Fruit fly (Drosophila melanogaster) whole organism, larva: ENCODE measurements around the gene CG45061.

Experiments
- noc ChIP-seq: fragments of 200-800 bp; sonication (Bioruptor generic); optimal IDR thresholded peaks from 3 replicates; lab custom pipeline; 2019; ENCODE audit warnings: missing biosample characterization, mild to moderate bottlenecking, missing genetic modification characterization, moderate library complexity

CG45061 gene

DNA sequence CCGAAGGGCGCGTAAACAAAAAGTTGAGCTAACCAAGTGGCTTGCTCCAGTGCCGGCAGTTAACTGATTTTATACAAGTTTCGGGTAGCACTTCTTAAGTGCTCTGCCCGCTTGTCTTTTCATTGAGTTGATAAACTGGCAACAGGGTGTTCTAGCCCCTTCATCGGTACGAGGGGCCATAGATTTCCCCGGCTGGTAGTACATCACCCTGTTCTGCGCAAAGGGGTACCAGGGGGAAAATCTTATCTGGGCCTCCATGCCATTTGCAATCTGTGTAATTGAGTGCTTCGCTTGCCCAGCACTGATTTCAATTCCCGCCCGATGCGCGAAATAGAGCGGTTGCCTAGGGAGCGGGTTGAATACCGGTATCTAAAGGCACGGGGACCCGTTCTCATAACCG lies at the start of gene CG45061:
Gene CG45061, minus strand, starts transcription at position 71 of the 400 bp plus-strand sequence.
- TF ChIP-seq noc: no peak

DNA sequence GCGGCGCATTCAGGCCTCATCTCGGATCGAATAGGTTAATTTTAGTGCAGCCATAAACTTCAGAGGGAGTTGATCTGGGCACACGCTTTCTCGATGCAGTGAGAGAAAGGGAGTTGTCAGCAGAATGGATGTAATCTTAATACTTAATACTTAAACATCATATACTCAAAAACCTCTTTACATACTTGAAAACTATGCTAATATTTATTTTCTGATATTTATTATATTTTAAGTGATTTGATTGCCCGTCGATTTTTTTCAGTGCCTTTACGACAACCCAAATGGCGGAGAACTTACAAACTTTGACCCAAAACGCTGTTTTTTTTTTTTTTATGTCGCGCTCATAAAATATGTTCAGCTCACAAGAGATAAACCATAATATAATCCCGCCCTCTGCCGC lies 40.2 kb upstream of the CG45061 start:
- TF ChIP-seq noc: no peak

DNA sequence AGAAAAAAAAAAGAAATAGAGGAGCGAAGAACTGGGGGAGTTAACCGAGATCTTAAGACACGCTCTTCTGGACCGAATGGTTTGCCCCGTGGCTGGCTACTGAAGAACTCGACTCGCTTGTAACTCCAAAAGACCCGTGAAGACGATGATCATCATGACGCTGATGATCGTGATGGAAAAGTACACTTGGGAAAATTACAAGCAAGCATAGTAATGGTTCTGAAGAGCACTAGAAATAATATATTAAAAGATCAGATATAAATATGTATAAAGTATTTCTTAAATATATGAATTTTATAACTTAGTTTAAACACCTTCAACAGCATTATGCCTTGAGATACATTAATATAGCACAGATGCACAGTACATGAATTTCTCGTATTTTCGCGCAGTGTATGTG lies 39.5 kb upstream of the CG45061 start, which contains the start of gene CG1986:
Gene CG1986, minus strand, starts transcription at position 101 of the 400 bp plus-strand sequence.
- no peak for TF ChIP-seq noc

DNA sequence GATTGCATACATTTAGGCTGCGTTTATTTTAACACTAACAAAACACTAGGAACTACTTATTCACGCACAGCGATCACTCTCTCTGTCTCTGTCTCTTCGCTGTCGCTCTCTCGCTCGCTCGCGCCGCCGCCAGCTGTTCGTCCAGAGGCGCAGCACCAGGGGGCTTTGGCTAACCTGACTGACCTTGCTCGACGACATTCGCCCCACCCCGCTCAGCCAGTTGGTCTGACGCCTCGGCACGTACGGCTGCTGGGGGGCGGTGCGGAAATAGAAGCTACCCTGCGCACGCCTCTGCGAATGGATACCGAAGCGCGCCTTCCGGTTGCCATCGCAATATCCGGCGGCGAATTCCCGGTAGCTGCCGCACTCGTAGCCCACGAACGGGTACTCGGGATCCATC lies 37.9 kb upstream of the CG45061 start:
- TF ChIP-seq noc: no peak

DNA sequence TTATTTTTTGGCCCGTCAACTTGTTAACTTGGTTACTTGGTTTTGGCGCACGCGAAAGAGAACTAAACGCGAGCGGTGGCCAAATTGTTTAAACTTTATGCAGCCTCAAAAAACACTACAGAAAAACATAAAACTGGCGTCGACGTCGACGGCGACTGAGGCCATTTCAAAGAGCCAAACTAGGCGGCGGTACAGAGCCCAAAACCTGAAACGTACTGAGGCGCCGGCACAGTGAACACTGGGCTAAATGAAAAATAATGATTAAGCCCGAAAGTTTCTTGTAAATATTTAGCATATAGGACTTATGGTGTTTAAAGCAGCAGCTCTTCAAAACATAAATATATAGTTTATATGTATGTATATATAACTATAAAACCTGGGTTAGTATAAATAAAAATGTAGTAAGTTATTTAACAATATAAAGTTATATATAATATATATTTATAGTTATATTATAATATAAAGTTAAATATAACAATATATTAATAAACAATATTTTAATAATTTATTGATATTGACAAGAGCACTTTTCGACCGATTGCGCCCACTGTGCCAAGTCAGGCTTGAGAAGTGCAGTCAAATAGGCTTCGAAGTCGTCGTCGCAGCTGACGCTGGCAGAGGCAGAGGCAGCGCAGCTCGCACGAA lies 28.2 kb upstream of the CG45061 start, which contains the start of gene CG15249:
Gene CG15249, minus strand, starts transcription at position 51 of the 645 bp plus-strand sequence.
- no peak for TF ChIP-seq noc

DNA sequence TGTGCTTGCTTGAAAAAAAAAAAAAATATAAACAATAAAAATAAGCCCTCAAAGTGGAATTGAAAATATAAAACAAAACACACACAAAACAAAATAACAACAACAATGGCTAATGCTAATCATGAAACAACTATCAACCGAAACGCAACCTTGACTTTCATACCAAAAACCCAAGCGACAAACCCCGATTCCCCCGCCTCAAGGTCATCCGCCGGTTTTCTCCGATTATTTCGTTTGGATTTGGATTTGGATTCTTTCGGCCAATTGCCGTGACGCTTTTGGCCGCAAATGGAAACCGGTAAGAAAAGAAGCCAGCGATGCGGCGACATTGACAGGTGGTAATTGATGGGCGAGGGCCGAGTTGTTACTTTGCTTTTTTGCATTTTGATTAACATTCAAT lies 26.1 kb upstream of the CG45061 start:
- TF ChIP-seq noc: no peak

DNA sequence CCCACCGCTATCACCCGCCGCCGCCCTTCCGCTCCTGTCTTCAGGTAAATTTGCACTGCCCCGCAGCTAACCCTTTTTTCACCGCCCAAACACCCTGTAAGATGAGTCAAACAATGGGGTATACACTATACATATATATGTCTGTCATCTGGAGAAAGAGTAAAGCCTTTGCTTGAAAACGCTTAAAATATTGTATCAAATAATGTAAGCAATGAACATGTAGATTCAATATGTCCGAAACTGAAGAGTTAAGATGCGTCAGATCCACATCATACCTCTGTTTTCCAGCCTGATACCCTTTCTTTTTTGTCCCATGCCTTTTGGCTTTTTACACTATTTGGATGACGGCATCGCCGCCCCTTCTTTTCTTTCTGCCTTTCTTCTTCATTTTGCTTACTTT lies 21.3 kb upstream of the CG45061 start:
- TF ChIP-seq noc: no peak

DNA sequence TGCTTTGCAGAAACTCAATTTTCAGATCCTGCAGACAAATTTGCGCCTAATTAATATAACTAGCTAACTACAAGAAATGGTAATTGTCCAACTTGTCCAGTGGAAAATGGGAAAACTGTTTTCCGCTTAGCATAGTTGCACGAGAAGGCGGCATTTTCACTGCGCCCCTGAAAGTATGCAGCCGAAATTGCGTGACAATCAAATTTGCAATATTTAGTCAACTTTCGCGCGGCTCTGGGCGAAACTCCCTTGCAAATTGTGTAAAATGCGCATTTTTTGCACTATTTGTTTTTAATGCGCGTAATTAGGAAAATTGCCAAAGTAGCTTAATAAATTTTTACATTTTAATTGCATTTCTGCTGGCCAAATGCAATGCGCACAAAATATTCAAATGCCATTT lies 18.2 kb upstream of the CG45061 start:
- TF ChIP-seq noc: no peak

DNA sequence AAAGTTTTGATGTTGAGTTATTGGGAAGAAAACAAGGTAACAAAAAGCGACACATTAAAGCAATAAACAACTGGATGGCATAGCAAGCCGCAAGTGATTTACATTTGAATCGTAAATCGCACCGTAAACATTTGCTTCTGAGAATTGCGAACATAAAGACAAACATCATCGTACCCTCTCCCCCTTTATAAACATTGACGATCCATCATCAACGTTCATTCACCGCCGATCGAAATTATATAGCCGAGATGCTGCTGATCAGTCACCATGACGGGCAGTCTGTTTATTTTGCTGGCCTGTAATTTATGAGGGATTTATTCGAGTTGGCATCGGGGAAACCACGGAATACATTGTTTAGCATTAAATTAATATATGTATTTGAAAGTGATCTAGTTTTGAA lies 13.9 kb upstream of the CG45061 start:
- TF ChIP-seq noc: no peak

DNA sequence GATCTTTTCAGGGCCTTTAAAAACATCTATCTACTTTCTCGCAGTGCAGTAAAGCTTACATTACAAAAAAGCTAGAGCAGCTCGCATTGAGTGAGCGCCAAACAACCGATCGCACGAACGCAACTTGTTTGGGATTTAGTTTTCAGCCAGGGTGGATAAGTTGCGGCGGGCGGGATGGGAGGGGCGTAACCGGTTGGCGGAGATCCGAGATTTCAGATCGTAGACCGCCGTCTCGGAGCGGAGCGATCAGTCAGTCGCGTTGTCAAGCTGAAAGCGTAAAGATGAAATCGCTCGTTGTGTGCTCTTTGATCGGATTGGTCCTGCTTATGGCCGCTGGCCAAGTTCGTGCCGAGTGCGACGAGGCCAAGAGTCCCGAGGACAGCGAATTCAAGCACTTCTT lies 12.7 kb upstream of the CG45061 start, which contains the start of gene CG9691:
Gene CG9691, plus strand, starts transcription at position 222 of the 400 bp plus-strand sequence.
- no peak for TF ChIP-seq noc

DNA sequence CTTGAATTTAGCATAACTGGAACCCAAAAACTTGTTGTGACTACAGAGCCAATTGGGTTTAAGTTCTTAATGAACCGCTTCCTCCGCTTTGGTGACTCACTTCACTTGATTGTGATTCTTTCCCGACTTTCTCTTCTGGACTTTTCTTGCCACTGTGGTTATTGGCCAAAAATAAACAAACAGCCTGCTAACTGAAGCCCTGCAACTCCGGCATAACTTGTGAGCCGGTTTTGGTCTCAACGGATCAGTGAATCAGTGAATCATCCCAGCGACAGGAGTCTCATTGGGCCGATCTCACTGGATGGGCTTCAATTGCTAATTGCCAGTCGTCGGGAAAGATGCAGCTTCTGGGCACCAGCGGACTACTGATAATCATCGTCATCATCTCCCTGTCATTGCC lies 11.4 kb upstream of the CG45061 start:
- no peak for TF ChIP-seq noc

DNA sequence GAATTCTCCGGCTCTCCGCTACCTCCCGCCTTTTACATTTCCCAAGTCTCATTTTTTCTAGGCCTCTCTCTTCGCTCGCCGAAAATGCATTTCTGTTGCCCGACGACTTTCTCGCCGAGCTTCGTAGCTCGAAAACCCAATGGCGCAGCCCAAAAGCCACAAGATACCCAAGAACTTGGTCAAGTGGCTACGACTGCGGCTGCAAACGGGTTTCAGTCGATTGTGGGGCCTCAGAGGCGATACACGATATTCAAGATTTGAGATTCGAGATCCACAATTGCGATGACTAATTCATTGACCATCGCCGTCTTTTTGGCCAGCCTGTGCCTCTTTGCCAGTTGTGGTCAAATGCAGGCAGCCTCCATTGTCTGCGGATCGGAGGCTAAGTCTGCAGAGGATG lies 10.2 kb upstream of the CG45061 start, which contains the start of gene CG9689:
Gene CG9689, plus strand, starts transcription at position 208 of the 400 bp plus-strand sequence.
- TF ChIP-seq noc: no peak

DNA sequence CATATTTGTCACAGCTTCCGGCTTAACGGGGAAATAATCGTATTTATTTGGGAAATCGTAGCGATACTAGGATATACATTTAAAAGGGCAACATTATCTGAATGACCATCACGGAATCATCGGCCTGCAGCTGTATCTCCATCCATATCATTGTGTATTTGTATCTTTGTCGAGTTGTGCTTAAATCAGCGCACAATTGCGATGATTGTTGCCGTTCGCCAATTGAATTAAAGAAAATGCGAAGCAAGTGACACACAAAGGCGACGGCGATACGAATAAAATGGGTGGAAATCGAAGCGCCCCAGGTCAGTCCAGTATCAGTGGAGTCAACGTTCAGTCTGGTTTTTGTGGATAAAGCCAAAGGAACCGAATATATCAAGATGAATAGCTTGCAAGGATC lies 8.1 kb upstream of the CG45061 start, which contains the start of gene CG9686:
Gene CG9686, plus strand, starts transcription at position 301 of the 400 bp plus-strand sequence.
- no peak for TF ChIP-seq noc

DNA sequence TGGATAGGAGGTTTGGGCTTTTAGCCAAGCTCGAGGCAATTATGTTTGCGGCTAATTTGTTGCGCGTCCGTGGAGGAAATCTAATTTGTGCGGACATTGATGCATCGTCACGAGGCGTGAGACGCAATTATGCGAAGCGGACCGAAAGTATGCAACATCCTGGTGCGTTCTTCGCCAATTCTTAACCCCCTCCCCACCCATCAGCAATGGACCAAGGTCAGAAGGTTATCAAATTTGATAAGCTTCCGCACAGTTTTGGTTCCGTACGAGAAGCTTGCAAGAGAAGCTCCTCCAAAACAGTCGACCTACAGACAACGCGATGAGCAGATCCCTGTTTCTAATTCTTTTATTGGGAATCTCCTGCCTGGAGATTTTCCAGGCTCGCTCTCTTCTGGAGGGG lies 6.6 kb upstream of the CG45061 start, which contains the start of gene CG1468:
Gene CG1468, plus strand, starts transcription at position 298 of the 400 bp plus-strand sequence.
- no peak for TF ChIP-seq noc

DNA sequence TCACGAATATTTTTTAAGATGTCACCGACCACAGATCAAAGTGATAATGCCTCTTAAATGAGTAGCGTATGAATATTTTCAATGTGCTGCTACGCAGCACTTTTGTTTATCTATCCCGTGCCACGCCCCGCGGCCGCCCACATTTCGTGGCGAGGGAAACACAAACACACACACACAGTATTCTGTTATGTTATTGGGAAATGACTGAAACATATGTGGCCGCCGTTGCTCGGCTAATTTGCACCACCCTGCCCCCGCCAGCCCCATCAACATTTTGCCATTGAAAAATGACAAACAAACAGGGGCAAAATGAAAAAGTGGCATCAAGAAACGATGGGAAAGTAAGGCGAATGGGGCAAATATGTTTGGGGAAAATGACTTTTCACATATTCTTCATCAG lies 5.7 kb upstream of the CG45061 start:
- no peak for TF ChIP-seq noc

DNA sequence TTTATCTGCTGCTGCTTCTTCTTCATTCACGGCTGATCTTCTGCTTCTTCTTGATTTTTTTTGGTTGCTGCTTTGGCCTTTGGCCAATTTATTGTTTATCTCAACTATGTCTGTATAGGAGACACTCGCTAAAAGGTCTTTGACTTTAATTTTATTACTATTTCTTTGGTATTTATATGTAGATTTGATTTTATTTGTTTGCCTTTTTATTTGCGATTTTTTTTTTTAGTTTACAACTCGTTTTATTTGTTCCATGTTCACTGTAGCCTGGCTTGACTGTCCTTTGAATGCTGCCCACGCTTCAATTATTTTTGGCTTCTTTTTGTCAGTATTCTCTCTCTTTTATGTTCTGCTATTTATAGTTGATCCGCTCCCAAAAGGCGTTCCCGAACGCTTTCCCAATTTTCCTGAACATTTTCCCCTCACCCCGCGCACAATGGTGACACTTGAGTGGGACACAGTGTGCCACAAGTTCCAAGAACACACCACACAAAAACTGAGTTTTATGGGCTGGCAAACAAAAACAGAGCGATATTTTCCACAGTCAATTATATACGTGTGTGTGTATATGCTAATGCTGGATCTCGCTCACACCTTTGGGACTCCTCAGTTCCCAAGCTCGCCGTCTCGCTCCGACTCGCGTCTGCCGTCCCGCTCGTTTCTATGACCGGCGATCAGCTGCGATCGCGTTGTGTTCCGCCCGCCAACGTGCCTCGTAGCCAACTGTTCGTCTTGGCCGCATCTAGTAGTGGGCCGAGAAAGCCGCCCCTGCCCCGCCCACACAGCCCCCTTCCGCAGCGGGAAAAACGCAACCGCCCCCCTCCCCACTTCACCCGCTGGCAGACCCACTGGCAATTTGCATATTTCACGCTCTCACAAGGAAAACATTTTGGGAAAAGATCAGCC lies 4.7 kb upstream of the CG45061 start, which contains the start of gene CG15247:
Gene CG15247, minus strand, starts transcription at position 725 of the 906 bp plus-strand sequence.
- peak; percentile 81 for TF ChIP-seq noc

DNA sequence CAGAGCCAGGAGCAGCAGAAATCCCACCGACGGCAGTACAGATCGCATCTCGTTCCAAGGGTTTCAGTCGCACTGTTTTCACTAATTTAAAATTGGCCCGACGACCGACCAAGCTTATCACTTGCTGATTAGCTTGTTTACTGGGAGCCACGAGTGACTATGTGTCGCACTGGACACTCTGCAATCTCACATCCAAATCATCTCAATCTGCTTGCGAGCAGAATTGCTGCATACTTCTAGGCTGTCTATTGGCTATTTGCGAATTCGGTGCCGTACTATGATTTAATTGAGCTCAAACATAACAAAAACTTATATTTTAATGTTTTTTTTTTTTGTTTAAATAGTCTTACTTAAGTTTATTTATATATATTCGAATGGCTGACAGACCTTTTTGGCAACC lies 2.4 kb upstream of the CG45061 start, which contains the start of gene CG32695:
Gene CG32695, minus strand, starts transcription at position 141 of the 400 bp plus-strand sequence.
- no peak for TF ChIP-seq noc
